Worm (Caenorhabditis elegans): ENCODE results near the gene grl-10.
A peak's percentile ranks its signal among the peaks of the same experiment; 100 is the strongest.

grl-10 gene

ce11 chrV:7793067-7793466 is 18.7 kb downstream of the grl-10 start, which contains the start of gene flp-21:
flp-21 (plus strand) TSS chrV:7793367.
- TF ChIP-seq F37D6.2 (tag; optimal IDR thresholded peaks at IDR 0.05) (no peak), unc-62 (GFP tag; optimal IDR thresholded peaks at IDR 0.05 in 1 of 2) (no peak), unc-62 (tag; optimal IDR thresholded peaks at IDR 0.05) (no peak), snpc-1.2 (GFP tag; IDR thresholded peaks at IDR 0.05) (no peak), zag-1 (tag; optimal IDR thresholded peaks at IDR 0.05) (no peak), fkh-10 (GFP tag; optimal IDR thresholded peaks at IDR 0.05) (no peak), T20F7.1 (GFP tag; optimal IDR thresholded peaks at IDR 0.05) (no peak)

- TF ChIP-seq ama-1 (optimal IDR thresholded peaks at IDR 0.05) (no peak), gei-8 (GFP tag; optimal IDR thresholded peaks at IDR 0.05) (no peak), D1046.2 (GFP tag; IDR thresholded peaks at IDR 0.05) (no peak), egl-43 (GFP tag; IDR thresholded peaks at IDR 0.05) (no peak), cey-2 (tag; optimal IDR thresholded peaks at IDR 0.05; ENCODE audit: borderline replicate concordance, insufficient read depth) (no peak), lin-39 (tag; optimal IDR thresholded peaks at IDR 0.05) (no peak), dmd-8 (GFP tag; IDR thresholded peaks at IDR 0.05) (no peak), nhr-6 (tag; optimal IDR thresholded peaks at IDR 0.05) (no peak), fkh-10 (GFP tag; optimal IDR thresholded peaks at IDR 0.05) (no peak), nhr-11 (tag; optimal IDR thresholded peaks at IDR 0.05) (no peak), nhr-111 (GFP tag; optimal IDR thresholded peaks at IDR 0.05) (no peak), lir-3 (tag; optimal IDR thresholded peaks at IDR 0.05) (no peak)
Observed at ce11 chrV:7798079-7798478, 23.7 kb downstream of the grl-10 start, which contains the start of gene ZK742.7. ZK742.7 (plus strand) TSS chrV:7798379.

ce11 chrV:7803563-7803962 is 29.2 kb downstream of the grl-10 start:
- TF ChIP-seq attf-4 (tag; optimal IDR thresholded peaks at IDR 0.05) = no peak
- TF ChIP-seq pqm-1 (tag; optimal IDR thresholded peaks at IDR 0.05) = no peak
- no peak for TF ChIP-seq ceh-28 (tag; optimal IDR thresholded peaks at IDR 0.05)
- TF ChIP-seq aly-2 (tag; optimal IDR thresholded peaks at IDR 0.05) = no peak
- no peak for TF ChIP-seq lin-38 (GFP tag; IDR thresholded peaks at IDR 0.05)
- no peak for TF ChIP-seq nhr-25 (tag; optimal IDR thresholded peaks at IDR 0.05; ENCODE audit: borderline replicate concordance, insufficient read depth)
- no peak for TF ChIP-seq dpl-1 (GFP tag; optimal IDR thresholded peaks at IDR 0.05)
- TF ChIP-seq dmd-8 (GFP tag; IDR thresholded peaks at IDR 0.05) = no peak
- TF ChIP-seq zag-1 (tag; optimal IDR thresholded peaks at IDR 0.05) = no peak
- no peak for TF ChIP-seq lin-39 (tag; optimal IDR thresholded peaks at IDR 0.05)
- no peak for TF ChIP-seq arid-1 (GFP tag; conservative IDR thresholded peaks at IDR 0.05)
- TF ChIP-seq dmd-6 (GFP tag; IDR thresholded peaks at IDR 0.05) = no peak
- no peak for TF ChIP-seq nhr-237 (tag; optimal IDR thresholded peaks at IDR 0.05)
- TF ChIP-seq hlh-11 (tag; optimal IDR thresholded peaks at IDR 0.05) = no peak
- no peak for TF ChIP-seq sdz-12 (GFP tag; optimal IDR thresholded peaks at IDR 0.05)

- TF ChIP-seq Y5F2A.4 (GFP tag; optimal IDR thresholded peaks at IDR 0.05) (no peak), mdl-1 (tag; optimal IDR thresholded peaks at IDR 0.05) (peak; percentile 46 to 80), aha-1 (tag) (peak; percentile 96), nhr-28 (tag; optimal IDR thresholded peaks at IDR 0.05) (peak; percentile 61), hif-1 (tag; optimal IDR thresholded peaks at IDR 0.05) (peak in 1 of 2 experiments; percentile 49), daf-16 (GFP tag; optimal IDR thresholded peaks at IDR 0.05) (peak in 1 of 2 experiments; percentile 69), daf-16 (tag; optimal IDR thresholded peaks at IDR 0.05) (peak; percentile 81), pha-4 (GFP tag; IDR thresholded peaks at IDR 0.05) (no peak), pha-4 (tag; optimal IDR thresholded peaks at IDR 0.05) (peak; percentile 76), ces-1 (GFP tag; optimal IDR thresholded peaks at IDR 0.05) (no peak), nhr-48 (tag; optimal IDR thresholded peaks at IDR 0.05) (peak; percentile 24), ceh-28 (tag; optimal IDR thresholded peaks at IDR 0.05) (peak; percentile 9), nhr-11 (tag; optimal IDR thresholded peaks at IDR 0.05) (peak; percentile 40), hmg-1.1 (GFP tag; IDR thresholded peaks at IDR 0.05) (peak; percentile 38; the same call in 1 of the 2 replicates), duxl-1 (tag; optimal IDR thresholded peaks at IDR 0.05; ENCODE audit: poor library complexity) (peak; percentile 12), hlh-30 (tag; optimal IDR thresholded peaks at IDR 0.05; ENCODE audit: insufficient read depth) (peak; percentile 93), dpl-1 (GFP tag; optimal IDR thresholded peaks at IDR 0.05) (peak; percentile 50), nhr-237 (tag; optimal IDR thresholded peaks at IDR 0.05) (no peak), mes-2 (tag; optimal IDR thresholded peaks at IDR 0.05; ENCODE audit: poor library complexity, severe bottlenecking) (peak; percentile 14), mep-1 (tag; optimal IDR thresholded peaks at IDR 0.05) (peak; percentile 8)
Observed at ce11 chrV:7804064-7804800, 29.9 kb downstream of the grl-10 start, which contains the start of gene uvs-1. uvs-1 (minus strand) TSS chrV:7804208.
